Fruit fly (Drosophila melanogaster) whole organism, embryonic: ENCODE data around the gene CG16758.

Experiments used
- BEAF-32 ChIP-seq: fragments of 200-800 bp; sonication (Bioruptor generic); optimal IDR thresholded peaks from 3 replicates; lab custom pipeline; 2017; ENCODE audit warnings: missing biosample characterization, missing genetic modification characterization, mild to moderate bottlenecking, moderate library complexity, missing genetic modification reagents
- CG10274 ChIP-seq: fragments of 200-800 bp; sonication (Bioruptor generic); optimal IDR thresholded peaks from 3 replicates; lab custom pipeline; 2017; ENCODE audit warnings: missing biosample characterization, mild to moderate bottlenecking, missing genetic modification characterization
- CG10565 ChIP-seq: fragments of 200-800 bp; sonication (Bioruptor generic); optimal IDR thresholded peaks from 3 replicates; lab custom pipeline; 2016; ENCODE audit warnings: missing biosample characterization, mild to moderate bottlenecking, missing genetic modification characterization
- CG12219 ChIP-seq: fragments of 200-800 bp; sonication (Bioruptor generic); optimal IDR thresholded peaks from 3 replicates; lab custom pipeline; 2018; ENCODE audit warnings: missing biosample characterization, mild to moderate bottlenecking, missing genetic modification characterization
- CG12236 ChIP-seq: fragments of 200-800 bp; sonication (Bioruptor generic); optimal IDR thresholded peaks from 2 replicates; lab custom pipeline; 2016; ENCODE audit warnings: missing biosample characterization, missing genetic modification characterization
- CG12659 ChIP-seq: fragments of 200-800 bp; sonication (Bioruptor generic); optimal IDR thresholded peaks from 3 replicates; lab custom pipeline; 2017; ENCODE audit warnings: mild to moderate bottlenecking, missing biosample characterization, missing genetic modification reagents, missing genetic modification characterization
- CG15011 ChIP-seq: fragments of 200-800 bp; sonication (Bioruptor generic); optimal IDR thresholded peaks from 3 replicates; lab custom pipeline; 2018; ENCODE audit warnings: missing biosample characterization, mild to moderate bottlenecking, missing genetic modification characterization
- CG1529 ChIP-seq: fragments of 200-800 bp; sonication (Bioruptor generic); optimal IDR thresholded peaks from 3 replicates; lab custom pipeline; 2018; ENCODE audit warnings: missing biosample characterization, missing genetic modification characterization
- CG16779 ChIP-seq: fragments of 200-800 bp; sonication (Bioruptor generic); IDR thresholded peaks from 2 replicates; pipeline ENCODE4 v1.3.6; 2022; ENCODE audit warnings: missing biosample characterization, missing genetic modification characterization
- CG2202 ChIP-seq: fragments of 200-800 bp; sonication (Bioruptor generic); optimal IDR thresholded peaks from 2 replicates; lab custom pipeline; 2018; ENCODE audit warnings: missing biosample characterization, mild to moderate bottlenecking, missing genetic modification characterization
- CG2678 ChIP-seq: fragments of 200-800 bp; sonication (Bioruptor generic); optimal IDR thresholded peaks from 3 replicates; lab custom pipeline; 2019; ENCODE audit warnings: missing biosample characterization, mild to moderate bottlenecking, missing genetic modification characterization, moderate library complexity
- CG3065 ChIP-seq: fragments of 200-800 bp; sonication (Bioruptor generic); optimal IDR thresholded peaks from 2 replicates; lab custom pipeline; 2016; ENCODE audit warnings: missing biosample characterization, missing genetic modification characterization
- CG43689 ChIP-seq: fragments of 200-800 bp; sonication (Bioruptor generic); IDR thresholded peaks from 2 replicates; pipeline ENCODE4 v1.3.6; 2022; ENCODE audit warnings: missing biosample characterization, missing genetic modification characterization
- CG4404 ChIP-seq: fragments of 200-800 bp; sonication (Bioruptor generic); IDR thresholded peaks from 2 replicates; pipeline ENCODE4 v1.3.6; 2022; ENCODE audit warnings: missing biosample characterization, missing genetic modification characterization
- CG4854 ChIP-seq: fragments of 200-800 bp; sonication (Bioruptor generic); optimal IDR thresholded peaks from 2 replicates; lab custom pipeline; 2016; ENCODE audit warnings: missing biosample characterization, missing genetic modification characterization, inconsistent platforms
- CG6175 ChIP-seq: fragments of 200-800 bp; sonication (Bioruptor generic); IDR thresholded peaks from 3 replicates; pipeline ENCODE4 v1.3.6; 2022; ENCODE audit warnings: missing biosample characterization, missing genetic modification characterization
- CG6813 ChIP-seq: fragments of 200-800 bp; sonication (Bioruptor generic); optimal IDR thresholded peaks from 2 replicates; lab custom pipeline; 2017; ENCODE audit warnings: missing biosample characterization, missing genetic modification characterization, mild to moderate bottlenecking, moderate library complexity, missing genetic modification reagents
- CG7928 ChIP-seq: fragments of 200-800 bp; sonication (Bioruptor generic); optimal IDR thresholded peaks from 2 replicates; lab custom pipeline; 2017; ENCODE audit warnings: missing biosample characterization, mild to moderate bottlenecking, missing genetic modification characterization
- CG7987 ChIP-seq: fragments of 200-800 bp; sonication (Bioruptor generic); optimal IDR thresholded peaks from 2 replicates; lab custom pipeline; 2018; ENCODE audit warnings: missing biosample characterization, mild to moderate bottlenecking, missing genetic modification characterization, moderate library complexity
- Deaf1 ChIP-seq: fragments of 200-800 bp; optimal IDR thresholded peaks from 3 replicates; lab custom pipeline; 2019; ENCODE audit warnings: missing biosample characterization, mild to moderate bottlenecking, missing genetic modification characterization, moderate library complexity
- Dek ChIP-seq: fragments of 200-800 bp; sonication (Bioruptor generic); optimal IDR thresholded peaks from 3 replicates; lab custom pipeline; 2019; ENCODE audit warnings: missing biosample characterization, mild to moderate bottlenecking, missing genetic modification characterization, moderate library complexity
- Dip2 ChIP-seq: fragments of 200-800 bp; sonication (Bioruptor generic); IDR thresholded peaks from 2 replicates; pipeline ENCODE4 v1.3.6; 2022; ENCODE audit warnings: missing biosample characterization, missing genetic modification characterization
- Elba2 ChIP-seq: fragments of 200-800 bp; sonication (Bioruptor generic); optimal IDR thresholded peaks from 3 replicates; lab custom pipeline; 2016; ENCODE audit warnings: missing biosample characterization, missing genetic modification characterization
- Fer1 ChIP-seq: fragments of 200-800 bp; sonication (Bioruptor generic); optimal IDR thresholded peaks from 2 replicates; lab custom pipeline; 2017; ENCODE audit warnings: missing biosample characterization, mild to moderate bottlenecking, missing genetic modification characterization
- HLHmδ ChIP-seq: fragments of 200-800 bp; sonication (Bioruptor generic); optimal IDR thresholded peaks from 2 replicates; lab custom pipeline; 2018; ENCODE audit warnings: missing biosample characterization, mild to moderate bottlenecking, missing genetic modification characterization, moderate library complexity
- HmgD ChIP-seq: fragments of 200-800 bp; sonication (Bioruptor generic); optimal IDR thresholded peaks from 3 replicates; lab custom pipeline; 2016; ENCODE audit warnings: missing biosample characterization, missing genetic modification characterization
- Hmr ChIP-seq: fragments of 200-800 bp; sonication (Bioruptor generic); optimal IDR thresholded peaks from 3 replicates; lab custom pipeline; 2017; ENCODE audit warnings: mild to moderate bottlenecking, missing biosample characterization, missing genetic modification reagents, missing genetic modification characterization
- Lim3 ChIP-seq: fragments of 200-800 bp; sonication (Bioruptor generic); IDR thresholded peaks from 2 replicates; pipeline ENCODE4 v1.3.6; 2022; ENCODE audit warnings: missing biosample characterization, missing genetic modification characterization
- Poxn ChIP-seq: fragments of 200-800 bp; sonication (Bioruptor generic); IDR thresholded peaks from 2 replicates; pipeline ENCODE4 v1.3.6; 2022; ENCODE audit warnings: missing biosample characterization, missing genetic modification characterization
- Ravus ChIP-seq: fragments of 200-800 bp; sonication (Bioruptor generic); IDR thresholded peaks from 2 replicates; pipeline ENCODE4 v1.3.6; 2022; ENCODE audit warnings: missing biosample characterization, missing genetic modification characterization
- Rfx ChIP-seq: fragments of 200-800 bp; sonication (Bioruptor generic); IDR thresholded peaks from 2 replicates; pipeline ENCODE4 v1.3.6; 2022; ENCODE audit warnings: missing biosample characterization, missing genetic modification characterization
- Sox102F ChIP-seq: fragments of 200-800 bp; sonication (Bioruptor generic); optimal IDR thresholded peaks from 2 replicates; lab custom pipeline; 2018; ENCODE audit warnings: missing biosample characterization, mild to moderate bottlenecking, missing genetic modification characterization, moderate library complexity
- Taf1 ChIP-seq: fragments of 200-800 bp; sonication (Bioruptor generic); IDR thresholded peaks from 2 replicates; pipeline ENCODE4 v1.3.6; 2022; ENCODE audit warnings: missing biosample characterization, missing genetic modification characterization
- Tbp ChIP-seq: fragments of >200 bp; optimal IDR thresholded peaks from 2 replicates; lab custom pipeline; 2018; ENCODE audit warnings: missing biosample characterization, missing genetic modification characterization
- Vsx1 ChIP-seq: fragments of 200-800 bp; sonication (Bioruptor generic); optimal IDR thresholded peaks from 2 replicates; lab custom pipeline; 2017; ENCODE audit warnings: missing biosample characterization, mild to moderate bottlenecking, missing genetic modification characterization, missing genetic modification reagents
- ato ChIP-seq: fragments of 200-800 bp; sonication (Bioruptor generic); IDR thresholded peaks from 2 replicates; pipeline ENCODE4 v1.3.6; 2022; ENCODE audit warnings: missing biosample characterization, missing genetic modification characterization; ENCODE audit not compliant: partially characterized antibody
- bbx ChIP-seq: fragments of 200-800 bp; sonication (Bioruptor generic); IDR thresholded peaks from 2 replicates; pipeline ENCODE4 v1.3.6; 2022; ENCODE audit warnings: missing biosample characterization, missing genetic modification characterization; ENCODE audit not compliant: partially characterized antibody
- btn ChIP-seq: fragments of 200-800 bp; sonication (Bioruptor generic); optimal IDR thresholded peaks from 2 replicates; lab custom pipeline; 2016; ENCODE audit warnings: missing biosample characterization, missing genetic modification characterization
- cas ChIP-seq: fragments of 200-800 bp; sonication (Bioruptor generic); IDR thresholded peaks from 2 replicates; pipeline ENCODE4 v1.3.6; 2022; ENCODE audit warnings: missing biosample characterization, missing genetic modification characterization
- corto ChIP-seq: fragments of 200-800 bp; sonication (Bioruptor generic); optimal IDR thresholded peaks from 2 replicates; lab custom pipeline; 2016; ENCODE audit warnings: missing biosample characterization, mild to moderate bottlenecking, missing genetic modification characterization, moderate library complexity
- disco-r ChIP-seq: fragments of 200-800 bp; sonication (Bioruptor generic); optimal IDR thresholded peaks from 2 replicates; lab custom pipeline; 2016; ENCODE audit warnings: missing biosample characterization, missing genetic modification characterization
- fd3F ChIP-seq: fragments of 200-800 bp; sonication (Bioruptor generic); optimal IDR thresholded peaks from 2 replicates; lab custom pipeline; 2018; ENCODE audit warnings: missing biosample characterization, mild to moderate bottlenecking, missing genetic modification characterization, moderate library complexity
- fd64A ChIP-seq: fragments of 200-800 bp; sonication (Bioruptor generic); optimal IDR thresholded peaks from 3 replicates; lab custom pipeline; 2018; ENCODE audit warnings: missing biosample characterization, mild to moderate bottlenecking, missing genetic modification characterization
- gsb ChIP-seq: fragments of 200-800 bp; sonication (Bioruptor generic); IDR thresholded peaks from 2 replicates; pipeline ENCODE4 v1.3.6; 2022; ENCODE audit warnings: missing biosample characterization, missing genetic modification characterization
- jumu ChIP-seq: fragments of 200-800 bp; sonication (Bioruptor generic); optimal IDR thresholded peaks from 3 replicates; lab custom pipeline; 2016; ENCODE audit warnings: missing biosample characterization, missing genetic modification characterization
- p53 ChIP-seq: fragments of 200-800 bp; sonication (Bioruptor generic); optimal IDR thresholded peaks from 2 replicates; lab custom pipeline; 2016; ENCODE audit warnings: missing biosample characterization, missing genetic modification characterization
- pita ChIP-seq: fragments of 200-800 bp; sonication (Bioruptor generic); optimal IDR thresholded peaks from 2 replicates; lab custom pipeline; 2017; ENCODE audit warnings: missing biosample characterization, mild to moderate bottlenecking, missing genetic modification characterization
- prd ChIP-seq, 3 experiments: fragments of >200 bp in 2 of 3; fragments of 200-800 bp in 1 of 3; sonication (Bioruptor generic) in 1 of 3; optimal IDR thresholded peaks in 2 of 3; IDR thresholded peaks in 1 of 3; 2 replicates in 2 of 3; 3 replicates in 1 of 3; pipeline versions ENCODE4 v1.3.6 to Lab custom; 2017 to 2022; ENCODE audit warnings: missing biosample characterization in 1 of 3, missing genetic modification characterization in 1 of 3
- tgo ChIP-seq: fragments of 200-800 bp; sonication (Bioruptor generic); IDR thresholded peaks from 3 replicates; pipeline ENCODE4 v1.3.6; 2022; ENCODE audit warnings: missing biosample characterization, missing genetic modification characterization
- vvl ChIP-seq: fragments of 200-800 bp; sonication (Bioruptor generic); IDR thresholded peaks from 2 replicates; pipeline ENCODE4 v1.3.6; 2022; ENCODE audit warnings: missing biosample characterization, missing genetic modification characterization
- zfh1 ChIP-seq: fragments of 200-800 bp; sonication (Bioruptor generic); IDR thresholded peaks from 3 replicates; pipeline ENCODE4 v1.3.6; 2022; ENCODE audit warnings: missing biosample characterization, missing genetic modification characterization

The CG16758 gene

dm6 chr3L:2501764-2502163 lies 1.6 kb downstream of the CG16758 start (continued):
- TF ChIP-seq p53 (GFP tag; lab: Kevin White, UChicago): no peak
- TF ChIP-seq CG1529 (GFP tag; lab: Kevin White, UChicago): no peak
- no peak; the same call in 1 of the 2 replicates for TF ChIP-seq CG43689 (GFP tag; lab: Robert Waterston, UW)
- peak; percentile 79 for TF ChIP-seq Taf1 (GFP tag; lab: Robert Waterston, UW)
- no peak for TF ChIP-seq CG7928 (GFP tag; lab: Kevin White, UChicago)
- TF ChIP-seq CG16779: peak; percentile 77
- TF ChIP-seq ato (GFP tag; lab: Robert Waterston, UW): no peak
- peak; percentile 93 for TF ChIP-seq Rfx (GFP tag; lab: Robert Waterston, UW)
- TF ChIP-seq Deaf1 (tag; lab: Kevin White, UChicago): peak; percentile 43
- TF ChIP-seq cas: 0 out of 2 replicates have a peak, but pooled peaks have one; percentile 53
- no peak for TF ChIP-seq Poxn (GFP tag; lab: Robert Waterston, UW)
- peak; percentile 77; the same call in 1 of the 3 replicates for TF ChIP-seq CG6175 (GFP tag; lab: Robert Waterston, UW)
- TF ChIP-seq zfh1 (GFP tag; lab: Robert Waterston, UW): peak; percentile 50; the same call in 1 of the 3 replicates
- peak; percentile 77 for TF ChIP-seq Dek (tag; lab: Kevin White, UChicago)
- TF ChIP-seq fd3F (GFP tag; lab: Kevin White, UChicago): peak; percentile 71
- peak; percentile 72 for TF ChIP-seq Fer1
- no peak for TF ChIP-seq CG4404 (GFP tag; lab: Robert Waterston, UW)
- peak; percentile 59 for TF ChIP-seq CG12659
- peak; percentile 69 for TF ChIP-seq CG15011
- TF ChIP-seq CG6813: peak; percentile 30
- no peak for TF ChIP-seq CG10274 (GFP tag; lab: Kevin White, UChicago)
- peak; percentile 72 for TF ChIP-seq tgo (GFP tag; lab: Robert Waterston, UW)
- no peak for TF ChIP-seq Lim3 (GFP tag; lab: Robert Waterston, UW)
- TF ChIP-seq disco-r (GFP tag; lab: Kevin White, UChicago): peak; percentile 23
- no peak for TF ChIP-seq CG12236 (GFP tag; lab: Kevin White, UChicago)
- TF ChIP-seq Dip2 (GFP tag; lab: Robert Waterston, UW): no peak
- no peak for TF ChIP-seq HLHmδ (GFP tag; lab: Kevin White, UChicago)
- TF ChIP-seq CG10565: no peak
- no peak for TF ChIP-seq CG7987 (GFP tag; lab: Kevin White, UChicago)
- no peak for TF ChIP-seq fd64A
- TF ChIP-seq gsb (GFP tag; lab: Robert Waterston, UW): peak; percentile 70
- no peak for TF ChIP-seq btn (GFP tag; lab: Kevin White, UChicago)
- no peak for TF ChIP-seq CG12219
- TF ChIP-seq Elba2 (GFP tag; lab: Kevin White, UChicago): no peak
- no peak for TF ChIP-seq Tbp (GFP tag; lab: Kevin White, UChicago)
- TF ChIP-seq bbx: no peak
- TF ChIP-seq Vsx1 (GFP tag; lab: Kevin White, UChicago): peak; percentile 58
- peak; percentile 84 for TF ChIP-seq Hmr
- peak; percentile 81 for TF ChIP-seq CG2678 (tag; lab: Kevin White, UChicago)
- TF ChIP-seq pita (GFP tag; lab: Kevin White, UChicago): no peak
- no peak for TF ChIP-seq CG2202 (tag; lab: Kevin White, UChicago)
- peak; percentile 24 for TF ChIP-seq jumu (GFP tag; lab: Kevin White, UChicago)
- no peak for TF ChIP-seq corto
- peak; percentile 24; the same call in 1 of the 2 replicates for TF ChIP-seq Ravus (GFP tag; lab: Robert Waterston, UW)
- no peak for TF ChIP-seq prd (optimal IDR thresholded peaks at IDR 0.05; lab: Kevin White, UChicago)
- peak; percentile 72 for TF ChIP-seq prd (GFP tag; IDR thresholded peaks at IDR 0.05; lab: Robert Waterston, UW)
- TF ChIP-seq Sox102F (GFP tag; lab: Kevin White, UChicago): peak; percentile 41
- no peak for TF ChIP-seq HmgD (GFP tag; lab: Kevin White, UChicago)
- TF ChIP-seq BEAF-32 (GFP tag; lab: Kevin White, UChicago): no peak
- TF ChIP-seq CG3065: no peak
- TF ChIP-seq vvl: peak; percentile 76
- peak; percentile 64 for TF ChIP-seq CG4854 (GFP tag; lab: Kevin White, UChicago)
